Fruit fly (Drosophila melanogaster) whole organism: ENCODE data around the gene CG4570.

ENCODE experiments used
- CG8478 ChIP-seq: fragments of >200 bp; optimal IDR thresholded peaks from 2 replicates; lab custom pipeline; 2018; ENCODE audit warnings: inconsistent platforms
- Dll ChIP-seq: fragments of >200 bp; optimal IDR thresholded peaks from 2 replicates; lab custom pipeline; 2017
- EcR ChIP-seq, 2 experiments: fragments of >200 bp; optimal IDR thresholded peaks; 2 replicates each; lab custom pipeline; 2017; ENCODE audit warnings: missing biosample characterization in 2 of 2, missing genetic modification characterization in 2 of 2, missing genetic modification reagents in 2 of 2
- pan ChIP-seq: fragments of >200 bp; optimal IDR thresholded peaks from 2 replicates; lab custom pipeline; 2017
- psq ChIP-seq: fragments of >200 bp; optimal IDR thresholded peaks from 2 replicates; lab custom pipeline; 2017
- usp ChIP-seq: fragments of >200 bp; optimal IDR thresholded peaks from 2 replicates; lab custom pipeline; 2017; ENCODE audit warnings: missing biosample characterization, missing genetic modification characterization, mixed read lengths

dm6 chr3R:10852232-10852774 lies 4.3 kb upstream of the CG4570 start, which contains the start of gene CG4565:
- TF ChIP-seq CG8478 (lab: Kevin White, UChicago) (no peak), EcR (GFP tag; optimal IDR thresholded peaks at IDR 0.05; lab: Kevin White, UChicago) (no peak), psq (lab: Kevin White, UChicago) (no peak), pan (lab: Kevin White, UChicago) (no peak), usp (GFP tag; lab: Kevin White, UChicago) (no peak), Dll (no peak)
